Worm (Caenorhabditis elegans) whole organism, L2 larva: ENCODE measurements around the gene polg-1.

Experiments used
- C34F6.9 ChIP-seq: fragments of 150-350 bp; optimal IDR thresholded peaks from 2 replicates; lab custom pipeline; 2014; ENCODE audit warnings: missing biosample characterization, missing genetic modification characterization
- F13H6.1 ChIP-seq: sonication (generic microtip); optimal IDR thresholded peaks from 2 replicates; lab custom pipeline; 2016; ENCODE audit warnings: missing genetic modification characterization, missing compliant biosample characterization
- R02D3.7 ChIP-seq: fragments of 150-350 bp; optimal IDR thresholded peaks from 2 replicates; lab custom pipeline; 2014; ENCODE audit warnings: missing biosample characterization, missing genetic modification characterization
- Y55F3AM.14 ChIP-seq: fragments of 200-800 bp; sonication (Bioruptor generic); optimal IDR thresholded peaks from 2 replicates; lab custom pipeline; 2018; ENCODE audit warnings: mild to moderate bottlenecking, missing genetic modification characterization, missing compliant biosample characterization
- ZK546.5 ChIP-seq: sonication (generic microtip); optimal IDR thresholded peaks from 2 replicates; lab custom pipeline; 2017; ENCODE audit warnings: missing biosample characterization, missing genetic modification characterization
- aly-2 ChIP-seq: fragments of 150-350 bp; optimal IDR thresholded peaks from 2 replicates; lab custom pipeline; 2014; ENCODE audit warnings: missing biosample characterization, missing genetic modification characterization
- ama-1 ChIP-seq: fragments of 150-350 bp; optimal IDR thresholded peaks from 2 replicates; lab custom pipeline; 2018; ENCODE audit warnings: inconsistent platforms
- blmp-1 ChIP-seq: sonication (generic microtip); optimal IDR thresholded peaks from 2 replicates; lab custom pipeline; 2017; ENCODE audit warnings: missing genetic modification characterization, mild to moderate bottlenecking, missing compliant biosample characterization, antibody characterized with exemption, moderate library complexity; ENCODE audit not compliant: insufficient read depth
- ceh-82 ChIP-seq: fragments of 150-350 bp; optimal IDR thresholded peaks from 2 replicates; lab custom pipeline; 2014; ENCODE audit warnings: missing biosample characterization, missing genetic modification characterization
- egl-27 ChIP-seq: sonication (generic microtip); optimal IDR thresholded peaks from 3 replicates; lab custom pipeline; 2017; ENCODE audit warnings: missing biosample characterization, missing genetic modification reagents, missing genetic modification characterization
- elt-1 ChIP-seq: fragments of 150-350 bp; optimal IDR thresholded peaks from 2 replicates; lab custom pipeline; 2014; ENCODE audit warnings: missing biosample characterization, missing genetic modification characterization
- fos-1 ChIP-seq: fragments of 150-350 bp; optimal IDR thresholded peaks from 2 replicates; lab custom pipeline; 2014; ENCODE audit warnings: missing biosample characterization, missing genetic modification characterization
- gmeb-1 ChIP-seq: fragments of 150-350 bp; optimal IDR thresholded peaks from 2 replicates; lab custom pipeline; 2014; ENCODE audit warnings: missing biosample characterization, missing genetic modification characterization
- lin-11 ChIP-seq: fragments of 150-350 bp; sonication (generic microtip); optimal IDR thresholded peaks from 2 replicates; lab custom pipeline; 2014; ENCODE audit warnings: missing biosample characterization, missing genetic modification characterization, inconsistent platforms, mixed read lengths
- lin-13 ChIP-seq: fragments of 150-350 bp; optimal IDR thresholded peaks from 2 replicates; lab custom pipeline; 2014; ENCODE audit warnings: missing biosample characterization, missing genetic modification reagents, missing genetic modification characterization
- lin-39 ChIP-seq: fragments of 150-350 bp; optimal IDR thresholded peaks from 2 replicates; lab custom pipeline; 2014; ENCODE audit warnings: missing biosample characterization, missing genetic modification reagents, missing genetic modification characterization
- lsy-2 ChIP-seq, 2 experiments: fragments of 150-350 bp in 1 of 2; sonication (generic microtip) in 1 of 2; optimal IDR thresholded peaks; 2 replicates each; lab custom pipeline; 2014 to 2017; ENCODE audit warnings: missing biosample characterization in 2 of 2, missing genetic modification characterization in 2 of 2
- mdl-1 ChIP-seq, 2 experiments: fragments of 150-350 bp in 1 of 2; sonication (generic microtip) in 1 of 2; optimal IDR thresholded peaks; 2 replicates each; lab custom pipeline; 2017; ENCODE audit warnings: missing biosample characterization in 2 of 2, missing genetic modification characterization in 2 of 2
- nhr-10 ChIP-seq: sonication (generic microtip); optimal IDR thresholded peaks from 2 replicates; lab custom pipeline; 2017; ENCODE audit warnings: missing biosample characterization, missing genetic modification characterization
- nhr-12 ChIP-seq: fragments of 150-350 bp; optimal IDR thresholded peaks from 2 replicates; lab custom pipeline; 2014; ENCODE audit warnings: missing biosample characterization, missing genetic modification characterization
- nhr-129 ChIP-seq: fragments of 150-350 bp; optimal IDR thresholded peaks from 2 replicates; lab custom pipeline; 2014; ENCODE audit warnings: missing biosample characterization, missing genetic modification characterization
- nhr-23 ChIP-seq: fragments of 150-350 bp; optimal IDR thresholded peaks from 2 replicates; lab custom pipeline; 2014; ENCODE audit warnings: missing biosample characterization, missing genetic modification reagents, missing genetic modification characterization
- nhr-6 ChIP-seq: fragments of 150-350 bp; optimal IDR thresholded peaks from 2 replicates; lab custom pipeline; 2014; ENCODE audit warnings: missing biosample characterization, missing genetic modification characterization
- nhr-77 ChIP-seq: fragments of 150-350 bp; optimal IDR thresholded peaks from 2 replicates; lab custom pipeline; 2014; ENCODE audit warnings: missing biosample characterization, missing genetic modification characterization
- peb-1 ChIP-seq: fragments of 150-350 bp; optimal IDR thresholded peaks from 2 replicates; lab custom pipeline; 2014; ENCODE audit warnings: missing biosample characterization, missing genetic modification characterization
- sem-4 ChIP-seq: fragments of 150-350 bp; optimal IDR thresholded peaks from 2 replicates; lab custom pipeline; 2014; ENCODE audit warnings: missing biosample characterization, missing genetic modification reagents, missing genetic modification characterization
- skn-1 ChIP-seq: sonication (generic microtip); optimal IDR thresholded peaks from 2 replicates; lab custom pipeline; 2017; ENCODE audit warnings: missing biosample characterization, missing genetic modification characterization
- sma-3 ChIP-seq: sonication (generic microtip); optimal IDR thresholded peaks from 2 replicates; lab custom pipeline; 2016; ENCODE audit warnings: missing genetic modification reagents, missing genetic modification characterization, missing compliant biosample characterization
- snpc-4 ChIP-seq: fragments of 150-350 bp; optimal IDR thresholded peaks from 2 replicates; lab custom pipeline; 2014; ENCODE audit warnings: missing biosample characterization, missing genetic modification characterization
- unc-55 ChIP-seq: fragments of 150-350 bp; sonication (generic microtip); optimal IDR thresholded peaks from 3 replicates; lab custom pipeline; 2014; ENCODE audit warnings: missing biosample characterization, missing genetic modification reagents, missing genetic modification characterization
- unc-62 ChIP-seq: fragments of 150-350 bp; optimal IDR thresholded peaks from 2 replicates; lab custom pipeline; 2014; ENCODE audit warnings: missing biosample characterization, missing genetic modification reagents, missing genetic modification characterization
- zag-1 ChIP-seq: fragments of 150-350 bp; optimal IDR thresholded peaks from 2 replicates; lab custom pipeline; 2014; ENCODE audit warnings: missing biosample characterization, missing genetic modification characterization
- ztf-4 ChIP-seq: fragments of 150-350 bp; optimal IDR thresholded peaks from 2 replicates; lab custom pipeline; 2014; ENCODE audit warnings: missing biosample characterization, missing genetic modification characterization

polg-1 gene

ce11 chrII:12222524-12222923 is 22.8 kb upstream of the polg-1 start (continued):
- peak; percentile 47 for TF ChIP-seq sem-4 (tag; lab: Kevin White, UChicago)
- TF ChIP-seq unc-55 (GFP tag; lab: Kevin White, UChicago) = peak; percentile 72
- TF ChIP-seq ztf-4 (tag; lab: Kevin White, UChicago) = peak; percentile 5

- TF ChIP-seq ZK546.5 (no peak), C34F6.9 (tag; lab: Kevin White, UChicago) (no peak), peb-1 (tag; lab: Kevin White, UChicago) (no peak), aly-2 (tag; lab: Kevin White, UChicago) (no peak), unc-55 (GFP tag; lab: Kevin White, UChicago) (no peak), lin-13 (GFP tag; lab: Kevin White, UChicago) (no peak), ztf-4 (tag; lab: Kevin White, UChicago) (no peak), nhr-6 (tag; lab: Kevin White, UChicago) (no peak), egl-27 (tag; lab: Kevin White, UChicago) (no peak), nhr-23 (no peak), blmp-1 (tag; lab: Kevin White, UChicago) (no peak), zag-1 (tag; lab: Kevin White, UChicago) (no peak), sma-3 (GFP tag; lab: Kevin White, UChicago) (no peak)
Observed at ce11 chrII:12214562-12214961, 14.8 kb upstream of the polg-1 start.

ce11 chrII:12211652-12212245 is 12.0 kb upstream of the polg-1 start:
- TF ChIP-seq lsy-2 (tag; optimal IDR thresholded peaks at IDR 0.05; lab: Kevin White, UChicago) (no peak), unc-55 (GFP tag; lab: Kevin White, UChicago) (no peak), nhr-77 (no peak), F13H6.1 (tag; lab: Kevin White, UChicago) (no peak), nhr-6 (tag; lab: Kevin White, UChicago) (no peak), fos-1 (tag; lab: Kevin White, UChicago) (no peak)

- TF ChIP-seq lin-11 (tag; lab: Kevin White, UChicago) (no peak), R02D3.7 (tag; lab: Kevin White, UChicago) (no peak), elt-1 (tag; lab: Kevin White, UChicago) (no peak), Y55F3AM.14 (GFP tag; lab: Kevin White, UChicago) (no peak), nhr-129 (tag; lab: Kevin White, UChicago) (no peak), mdl-1 (tag; optimal IDR thresholded peaks at IDR 0.05; lab: Kevin White, UChicago) (no peak), unc-55 (GFP tag; lab: Kevin White, UChicago) (no peak), sma-3 (GFP tag; lab: Kevin White, UChicago) (no peak), nhr-12 (no peak), F13H6.1 (tag; lab: Kevin White, UChicago) (no peak)
Observed at ce11 chrII:12208741-12209140, 9.0 kb upstream of the polg-1 start.

- no peak for TF ChIP-seq peb-1 (tag; lab: Kevin White, UChicago)
- TF ChIP-seq sem-4 (tag; lab: Kevin White, UChicago) = no peak
- TF ChIP-seq unc-62 (GFP tag; lab: Kevin White, UChicago) = no peak
- TF ChIP-seq nhr-23 = no peak
- TF ChIP-seq snpc-4 (tag; lab: Kevin White, UChicago) = no peak
- TF ChIP-seq gmeb-1 = no peak
- TF ChIP-seq lin-39 = no peak
- no peak for TF ChIP-seq nhr-10
- TF ChIP-seq unc-55 (GFP tag; lab: Kevin White, UChicago) = no peak
- TF ChIP-seq nhr-77 = no peak
- no peak for TF ChIP-seq elt-1 (tag; lab: Kevin White, UChicago)
- TF ChIP-seq ama-1 (lab: Kevin White, UChicago) = no peak
- no peak for TF ChIP-seq skn-1 (tag; lab: Kevin White, UChicago)
- no peak for TF ChIP-seq Y55F3AM.14 (GFP tag; lab: Kevin White, UChicago)
- no peak for TF ChIP-seq R02D3.7 (tag; lab: Kevin White, UChicago)
- TF ChIP-seq C34F6.9 (tag; lab: Kevin White, UChicago) = no peak
- TF ChIP-seq ceh-82 = no peak
- TF ChIP-seq, all 48 proteins: peak for 0
Observed at ce11 chrII:12204617-12205016, 4.9 kb upstream of the polg-1 start.
